Worm (Caenorhabditis elegans) whole organism, young adult: ENCODE data around the gene F42G4.2.
"Not testable (repeated sequence)": the region's sequence is repeated elsewhere in the genome, so short reads cannot be mapped to it uniquely, and the experiment has no call there.

ENCODE experiments used
- F33H1.4 ChIP-seq: fragments of 200-800 bp; sonication (Bioruptor generic); IDR thresholded peaks from 2 replicates; pipeline ENCODE4 v1.3.6; 2022; ENCODE audit warnings: missing genetic modification reagents, missing genetic modification characterization, missing compliant biosample characterization
- athp-1 ChIP-seq: sonication (generic microtip); optimal IDR thresholded peaks from 2 replicates; lab custom pipeline; 2017; ENCODE audit warnings: mild to moderate bottlenecking, missing genetic modification characterization, missing compliant biosample characterization
- lsl-1 ChIP-seq: fragments of 200-800 bp; sonication (Bioruptor generic); optimal IDR thresholded peaks from 2 replicates; lab custom pipeline; 2018; ENCODE audit warnings: mild to moderate bottlenecking, missing genetic modification characterization, moderate library complexity, missing compliant biosample characterization
- madf-6 ChIP-seq: fragments of 200-800 bp; sonication (Bioruptor generic); IDR thresholded peaks from 2 replicates; pipeline ENCODE4 v1.3.6; 2022; ENCODE audit warnings: missing genetic modification reagents, missing genetic modification characterization, missing compliant biosample characterization
- nhr-27 ChIP-seq: fragments of 200-800 bp; sonication (Bioruptor generic); optimal IDR thresholded peaks from 2 replicates; lab custom pipeline; 2018; ENCODE audit warnings: mild to moderate bottlenecking, missing genetic modification characterization, moderate library complexity, missing compliant biosample characterization
- nhr-80 ChIP-seq: sonication (generic microtip); optimal IDR thresholded peaks from 2 replicates; lab custom pipeline; 2016; ENCODE audit warnings: missing genetic modification characterization, missing compliant biosample characterization
- sdz-38 ChIP-seq: sonication (generic microtip); optimal IDR thresholded peaks from 2 replicates; lab custom pipeline; 2016; ENCODE audit warnings: missing genotype, missing genetic modification characterization, missing compliant biosample characterization
- ztf-22 ChIP-seq: fragments of 200-800 bp; sonication (Bioruptor generic); optimal IDR thresholded peaks from 2 replicates; lab custom pipeline; 2018; ENCODE audit warnings: mild to moderate bottlenecking, missing genetic modification characterization, moderate library complexity, missing compliant biosample characterization

DNA sequence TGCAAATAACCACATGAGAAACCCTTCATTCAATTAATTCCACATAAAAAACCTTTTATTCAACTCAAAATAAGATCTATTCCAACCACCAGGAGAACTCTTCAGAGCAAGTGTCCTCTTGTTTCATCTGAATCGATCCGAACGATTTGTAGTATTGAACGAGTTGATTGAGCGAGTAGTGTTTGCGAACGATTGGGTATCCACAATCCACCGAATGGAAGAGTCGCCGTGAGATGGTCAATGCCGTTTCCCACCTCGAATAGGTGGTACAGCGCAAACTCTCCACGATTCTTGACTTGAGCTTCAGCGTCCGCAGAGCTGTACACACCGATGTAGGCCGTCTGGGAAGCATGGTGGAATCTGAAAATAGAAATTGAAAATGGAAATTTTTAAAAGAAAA is 34.7 kb downstream of the F42G4.2 start, which contains the start of gene Y81G3A.6:
- TF ChIP-seq F33H1.4 (GFP tag; lab: Robert Waterston, UW); madf-6 (GFP tag; lab: Robert Waterston, UW); nhr-80; ztf-22 (GFP tag; lab: Kevin White, UChicago); athp-1 (tag; lab: Kevin White, UChicago); lsl-1; nhr-27 (tag; lab: Kevin White, UChicago); sdz-38 (tag; lab: Kevin White, UChicago): not testable (repeated sequence)
